Worm (Caenorhabditis elegans): ENCODE data around the gene srd-13.

The srd-13 gene

ce11 chrIV:5659461-5659860 lies 24.0 kb upstream of the srd-13 start:
- no peak for TF ChIP-seq hmbx-1 (tag; optimal IDR thresholded peaks at IDR 0.05)
- TF ChIP-seq ets-7 (tag; optimal IDR thresholded peaks at IDR 0.05): no peak
- TF ChIP-seq aly-1 (tag; optimal IDR thresholded peaks at IDR 0.05): no peak
- TF ChIP-seq ama-1 (optimal IDR thresholded peaks at IDR 0.05): no peak
- no peak for TF ChIP-seq ceh-13 (GFP tag; optimal IDR thresholded peaks at IDR 0.05)
- no peak for TF ChIP-seq tra-4 (tag; optimal IDR thresholded peaks at IDR 0.05)
- TF ChIP-seq ceh-36 (tag; optimal IDR thresholded peaks at IDR 0.05): no peak
- no peak for TF ChIP-seq scrt-1 (GFP tag; IDR thresholded peaks at IDR 0.05)
- no peak for TF ChIP-seq hmg-4 (GFP tag; optimal IDR thresholded peaks at IDR 0.05)
- no peak for TF ChIP-seq sea-1 (GFP tag; conservative IDR thresholded peaks at IDR 0.05)
- TF ChIP-seq hnd-1 (tag; optimal IDR thresholded peaks at IDR 0.05): no peak
- TF ChIP-seq flt-1 (GFP tag; IDR thresholded peaks at IDR 0.05): no peak
- no peak for TF ChIP-seq pes-1 (GFP tag; IDR thresholded peaks at IDR 0.05)

ce11 chrIV:5658897-5659296 lies 23.4 kb upstream of the srd-13 start:
- TF ChIP-seq F13C5.2 (tag; optimal IDR thresholded peaks at IDR 0.05) (no peak), ceh-36 (tag; optimal IDR thresholded peaks at IDR 0.05) (no peak), aly-1 (tag; optimal IDR thresholded peaks at IDR 0.05) (no peak), tbx-11 (GFP tag; IDR thresholded peaks at IDR 0.05) (no peak), tra-4 (tag; optimal IDR thresholded peaks at IDR 0.05) (no peak), ama-1 (optimal IDR thresholded peaks at IDR 0.05) (no peak), sea-1 (GFP tag; conservative IDR thresholded peaks at IDR 0.05) (no peak)

- no peak for TF ChIP-seq ets-7 (tag; optimal IDR thresholded peaks at IDR 0.05)
- TF ChIP-seq pes-1 (GFP tag; IDR thresholded peaks at IDR 0.05): no peak
- TF ChIP-seq hnd-1 (tag; optimal IDR thresholded peaks at IDR 0.05): no peak
- no peak for TF ChIP-seq scrt-1 (GFP tag; IDR thresholded peaks at IDR 0.05)
Measured at ce11 chrIV:5658225-5658624, 22.8 kb upstream of the srd-13 start.

- TF ChIP-seq sea-1 (GFP tag; conservative IDR thresholded peaks at IDR 0.05) (no peak), ceh-13 (GFP tag; optimal IDR thresholded peaks at IDR 0.05) (no peak), hnd-1 (tag; optimal IDR thresholded peaks at IDR 0.05) (no peak), tbx-11 (GFP tag; IDR thresholded peaks at IDR 0.05) (no peak), scrt-1 (GFP tag; IDR thresholded peaks at IDR 0.05) (no peak), pes-1 (GFP tag; IDR thresholded peaks at IDR 0.05) (no peak), ceh-36 (tag; optimal IDR thresholded peaks at IDR 0.05) (no peak), B0310.2 (tag; optimal IDR thresholded peaks at IDR 0.05) (no peak), hmbx-1 (tag; optimal IDR thresholded peaks at IDR 0.05) (no peak), hmg-4 (GFP tag; optimal IDR thresholded peaks at IDR 0.05) (no peak), aly-1 (tag; optimal IDR thresholded peaks at IDR 0.05) (no peak), tbx-37 (GFP tag; conservative IDR thresholded peaks at IDR 0.05) (no peak), ets-7 (tag; optimal IDR thresholded peaks at IDR 0.05) (no peak), ama-1 (optimal IDR thresholded peaks at IDR 0.05) (no peak), flt-1 (GFP tag; IDR thresholded peaks at IDR 0.05) (no peak)
Measured at ce11 chrIV:5657126-5657666, 21.7 kb upstream of the srd-13 start.

- TF ChIP-seq hmbx-1 (tag; optimal IDR thresholded peaks at IDR 0.05) (no peak), tbx-37 (GFP tag; conservative IDR thresholded peaks at IDR 0.05) (no peak), flt-1 (GFP tag; IDR thresholded peaks at IDR 0.05) (no peak), ceh-13 (GFP tag; optimal IDR thresholded peaks at IDR 0.05) (no peak), F13C5.2 (tag; optimal IDR thresholded peaks at IDR 0.05) (no peak), ceh-36 (tag; optimal IDR thresholded peaks at IDR 0.05) (no peak), tbx-11 (GFP tag; IDR thresholded peaks at IDR 0.05) (no peak), ets-7 (tag; optimal IDR thresholded peaks at IDR 0.05) (no peak), scrt-1 (GFP tag; IDR thresholded peaks at IDR 0.05) (no peak)
Measured at ce11 chrIV:5655966-5656389, 20.5 kb upstream of the srd-13 start.

- TF ChIP-seq hmg-4 (GFP tag; optimal IDR thresholded peaks at IDR 0.05): no peak
- no peak for TF ChIP-seq tra-4 (tag; optimal IDR thresholded peaks at IDR 0.05)
- no peak for TF ChIP-seq tbx-37 (GFP tag; conservative IDR thresholded peaks at IDR 0.05)
- TF ChIP-seq F13C5.2 (tag; optimal IDR thresholded peaks at IDR 0.05): no peak
- no peak for TF ChIP-seq scrt-1 (GFP tag; IDR thresholded peaks at IDR 0.05)
- TF ChIP-seq tbx-11 (GFP tag; IDR thresholded peaks at IDR 0.05): no peak
- TF ChIP-seq sea-1 (GFP tag; conservative IDR thresholded peaks at IDR 0.05): no peak
- TF ChIP-seq aly-1 (tag; optimal IDR thresholded peaks at IDR 0.05): no peak
- TF ChIP-seq hmbx-1 (tag; optimal IDR thresholded peaks at IDR 0.05): no peak
- TF ChIP-seq hnd-1 (tag; optimal IDR thresholded peaks at IDR 0.05): no peak
- TF ChIP-seq pes-1 (GFP tag; IDR thresholded peaks at IDR 0.05): no peak
- no peak for TF ChIP-seq ets-7 (tag; optimal IDR thresholded peaks at IDR 0.05)
- no peak for TF ChIP-seq ceh-13 (GFP tag; optimal IDR thresholded peaks at IDR 0.05)
- no peak for TF ChIP-seq flt-1 (GFP tag; IDR thresholded peaks at IDR 0.05)
- TF ChIP-seq B0310.2 (tag; optimal IDR thresholded peaks at IDR 0.05): no peak
- TF ChIP-seq ceh-36 (tag; optimal IDR thresholded peaks at IDR 0.05): no peak
- TF ChIP-seq ama-1 (optimal IDR thresholded peaks at IDR 0.05): no peak
Measured at ce11 chrIV:5654693-5655092, 19.2 kb upstream of the srd-13 start.

ce11 chrIV:5654203-5654602 lies 18.8 kb upstream of the srd-13 start:
- TF ChIP-seq flt-1 (GFP tag; IDR thresholded peaks at IDR 0.05) (no peak), pes-1 (GFP tag; IDR thresholded peaks at IDR 0.05) (no peak), sea-1 (GFP tag; conservative IDR thresholded peaks at IDR 0.05) (no peak), tra-4 (tag; optimal IDR thresholded peaks at IDR 0.05) (no peak), F13C5.2 (tag; optimal IDR thresholded peaks at IDR 0.05) (no peak), B0310.2 (tag; optimal IDR thresholded peaks at IDR 0.05) (no peak), aly-1 (tag; optimal IDR thresholded peaks at IDR 0.05) (no peak), scrt-1 (GFP tag; IDR thresholded peaks at IDR 0.05) (no peak), hmbx-1 (tag; optimal IDR thresholded peaks at IDR 0.05) (no peak), ama-1 (optimal IDR thresholded peaks at IDR 0.05) (no peak), hmg-4 (GFP tag; optimal IDR thresholded peaks at IDR 0.05) (no peak), hnd-1 (tag; optimal IDR thresholded peaks at IDR 0.05) (no peak), ceh-36 (tag; optimal IDR thresholded peaks at IDR 0.05) (no peak), tbx-37 (GFP tag; conservative IDR thresholded peaks at IDR 0.05) (no peak), tbx-11 (GFP tag; IDR thresholded peaks at IDR 0.05) (no peak)

ce11 chrIV:5653649-5654048 lies 18.2 kb upstream of the srd-13 start, which contains the start of gene clec-178:
Gene clec-178, plus strand, starts transcription at chrIV:5653949.
- no peak for TF ChIP-seq ama-1 (optimal IDR thresholded peaks at IDR 0.05)
- TF ChIP-seq ets-7 (tag; optimal IDR thresholded peaks at IDR 0.05): no peak
- no peak for TF ChIP-seq hnd-1 (tag; optimal IDR thresholded peaks at IDR 0.05)
- TF ChIP-seq scrt-1 (GFP tag; IDR thresholded peaks at IDR 0.05): no peak

Measured in whole organism, early embryonic.